Worm (Caenorhabditis elegans): ENCODE data around the gene tbx-41.

tbx-41 gene

DNA sequence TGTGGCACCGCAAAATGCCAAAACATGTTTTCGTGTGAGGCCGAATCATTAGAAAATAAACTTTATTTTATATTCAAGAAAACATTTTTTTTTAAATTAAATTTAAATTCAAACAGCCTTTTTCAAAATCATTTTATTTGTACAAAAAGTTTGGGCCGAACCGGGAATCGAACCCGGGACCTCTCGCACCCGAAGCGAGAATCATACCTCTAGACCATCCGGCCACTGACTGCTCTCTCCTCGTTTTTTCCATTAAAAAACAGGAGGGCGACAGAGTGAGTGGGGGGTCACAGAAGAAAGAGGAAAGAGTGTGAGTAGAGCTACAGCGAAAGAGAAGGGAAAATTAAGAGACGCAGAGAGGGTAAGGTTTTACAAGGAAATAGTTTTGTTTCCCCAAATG, 15.6 kb downstream of the tbx-41 start:
- TF ChIP-seq lir-3 (tag; optimal IDR thresholded peaks at IDR 0.05) (peak; percentile 46), F37D6.2 (tag; optimal IDR thresholded peaks at IDR 0.05) (peak; percentile 44), sdz-12 (GFP tag; optimal IDR thresholded peaks at IDR 0.05) (peak; percentile 45), ceh-20 (GFP tag; IDR thresholded peaks at IDR 0.05) (no peak; the same call in 1 of the 2 replicates), tra-1 (GFP tag; IDR thresholded peaks at IDR 0.05) (no peak; the same call in 1 of the 2 replicates), R02D3.7 (tag; optimal IDR thresholded peaks at IDR 0.05) (no peak), Y48G9A.11 (GFP tag; IDR thresholded peaks at IDR 0.05) (no peak), hlh-30 (tag; optimal IDR thresholded peaks at IDR 0.05; ENCODE audit: insufficient read depth) (peak; percentile 54), dmd-8 (GFP tag; IDR thresholded peaks at IDR 0.05) (no peak; the same call in 1 of the 2 replicates), ZK546.5 (tag; optimal IDR thresholded peaks at IDR 0.05) (no peak), spr-3 (GFP tag; optimal IDR thresholded peaks at IDR 0.05) (no peak), daf-19 (GFP tag; conservative IDR thresholded peaks at IDR 0.05) (no peak), unc-62 (GFP tag; optimal IDR thresholded peaks at IDR 0.05 in 1 of 2) (no peak), unc-62 (tag; optimal IDR thresholded peaks at IDR 0.05) (no peak), pha-4 (GFP tag; IDR thresholded peaks at IDR 0.05) (peak; percentile 79), pha-4 (tag; optimal IDR thresholded peaks at IDR 0.05) (no peak), ztf-7 (tag; optimal IDR thresholded peaks at IDR 0.05) (peak; percentile 42), F26F4.8 (GFP tag; conservative IDR thresholded peaks at IDR 0.05) (no peak), zip-2 (tag; optimal IDR thresholded peaks at IDR 0.05) (peak; percentile 12), ama-1 (optimal IDR thresholded peaks at IDR 0.05) (no peak), nhr-48 (tag; optimal IDR thresholded peaks at IDR 0.05) (no peak), skn-1 (tag; optimal IDR thresholded peaks at IDR 0.05) (no peak), lin-38 (GFP tag; IDR thresholded peaks at IDR 0.05) (no peak), F49E8.2 (tag; optimal IDR thresholded peaks at IDR 0.05; ENCODE audit: borderline replicate concordance) (peak; percentile 19), spr-1 (tag; optimal IDR thresholded peaks at IDR 0.05) (peak; percentile 64), nhr-237 (tag; optimal IDR thresholded peaks at IDR 0.05) (no peak), lsy-2 (tag; optimal IDR thresholded peaks at IDR 0.05) (no peak), pqm-1 (tag; optimal IDR thresholded peaks at IDR 0.05) (no peak), nhr-102 (tag; optimal IDR thresholded peaks at IDR 0.05) (no peak), nhr-11 (tag; optimal IDR thresholded peaks at IDR 0.05) (no peak), duxl-1 (tag; optimal IDR thresholded peaks at IDR 0.05; ENCODE audit: poor library complexity) (peak; percentile 97), lin-15B (tag; optimal IDR thresholded peaks at IDR 0.05) (no peak), zag-1 (tag; optimal IDR thresholded peaks at IDR 0.05) (no peak), snpc-1.2 (GFP tag; IDR thresholded peaks at IDR 0.05) (peak; percentile 74), saeg-2 (GFP tag; IDR thresholded peaks at IDR 0.05) (no peak), hif-1 (tag; optimal IDR thresholded peaks at IDR 0.05) (no peak), madf-5 (GFP tag; IDR thresholded peaks at IDR 0.05) (0 out of 4 replicates have a peak, but pooled peaks have one; percentile 35 to 59), mdt-29 (GFP tag; IDR thresholded peaks at IDR 0.05) (no peak), madf-9 (GFP tag; conservative IDR thresholded peaks at IDR 0.05) (no peak; the same call in 1 of the 2 replicates), cey-2 (tag; optimal IDR thresholded peaks at IDR 0.05; ENCODE audit: borderline replicate concordance, insufficient read depth) (no peak), T26A8.4 (GFP tag; IDR thresholded peaks at IDR 0.05) (no peak), nhr-41 (GFP tag; IDR thresholded peaks at IDR 0.05) (no peak), nhr-111 (GFP tag; optimal IDR thresholded peaks at IDR 0.05) (no peak), nhr-77 (tag; optimal IDR thresholded peaks at IDR 0.05) (peak; percentile 25), aly-2 (tag; optimal IDR thresholded peaks at IDR 0.05) (no peak), hlh-11 (tag; optimal IDR thresholded peaks at IDR 0.05) (no peak), mdl-1 (tag; optimal IDR thresholded peaks at IDR 0.05) (no peak), hmg-1.1 (GFP tag; IDR thresholded peaks at IDR 0.05) (peak; percentile 91), ceh-62 (tag; optimal IDR thresholded peaks at IDR 0.05) (no peak), aha-1 (tag) (no peak), ceh-32 (tag; optimal IDR thresholded peaks at IDR 0.05; ENCODE audit: poor library complexity) (no peak), ceh-44 (GFP tag; IDR thresholded peaks at IDR 0.05) (0 out of 2 replicates have a peak, but pooled peaks have one; percentile 31)
